Fruit fly (Drosophila melanogaster) whole organism, embryonic: ENCODE results near the gene Gclm.

Source experiments
- Bteb2 ChIP-seq: fragments of 200-800 bp; sonication (Bioruptor generic); optimal IDR thresholded peaks from 2 replicates; lab custom pipeline; 2016; ENCODE audit warnings: missing biosample characterization, missing genetic modification characterization
- CG12744 ChIP-seq: fragments of 200-800 bp; sonication (Bioruptor generic); optimal IDR thresholded peaks from 2 replicates; lab custom pipeline; 2016; ENCODE audit warnings: missing biosample characterization, missing genetic modification characterization
- CG17912 ChIP-seq: fragments of 200-800 bp; sonication (Bioruptor generic); optimal IDR thresholded peaks from 2 replicates; lab custom pipeline; 2018; ENCODE audit warnings: missing biosample characterization, mild to moderate bottlenecking, missing genetic modification characterization
- dan ChIP-seq: fragments of 200-800 bp; sonication (Bioruptor generic); IDR thresholded peaks from 2 replicates; pipeline ENCODE4 v1.3.6; 2022; ENCODE audit warnings: missing biosample characterization, missing genetic modification characterization
- sqz ChIP-seq: fragments of 200-800 bp; sonication (Bioruptor generic); optimal IDR thresholded peaks from 3 replicates; lab custom pipeline; 2018; ENCODE audit warnings: missing biosample characterization, mild to moderate bottlenecking, missing genetic modification characterization

dm6 chr3R:22684948-22685253 is 1.4 kb downstream of the Gclm start:
- TF ChIP-seq sqz (GFP tag; lab: Kevin White, UChicago): no peak
- no peak for TF ChIP-seq dan
- TF ChIP-seq CG17912 (GFP tag; lab: Kevin White, UChicago): no peak
- no peak for TF ChIP-seq CG12744
- TF ChIP-seq Bteb2 (GFP tag; lab: Kevin White, UChicago): no peak
